Fruit fly (Drosophila melanogaster) whole organism, embryonic: ENCODE results near the gene LManV.

ENCODE experiments used
- Aef1 ChIP-seq: fragments of 200-800 bp; sonication (Bioruptor generic); IDR thresholded peaks from 3 replicates; pipeline ENCODE4 v1.3.6; 2022; ENCODE audit warnings: missing biosample characterization, missing genetic modification characterization
- Awh ChIP-seq: fragments of 200-800 bp; sonication (Bioruptor generic); IDR thresholded peaks from 2 replicates; pipeline ENCODE4, ENCODE4 v1.3.6; 2022; ENCODE audit warnings: missing biosample characterization, missing genetic modification characterization
- CG10209 ChIP-seq: fragments of 200-800 bp; sonication (Bioruptor generic); optimal IDR thresholded peaks from 3 replicates; lab custom pipeline; 2017; ENCODE audit warnings: missing biosample characterization, mild to moderate bottlenecking, missing genetic modification characterization, missing genetic modification reagents
- CG10366 ChIP-seq: fragments of 200-800 bp; sonication (Bioruptor generic); IDR thresholded peaks from 2 replicates; pipeline ENCODE4 v1.3.6; 2022; ENCODE audit warnings: missing biosample characterization, missing genetic modification characterization
- CG10654 ChIP-seq: fragments of 200-800 bp; sonication (Bioruptor generic); optimal IDR thresholded peaks from 2 replicates; lab custom pipeline; 2016; ENCODE audit warnings: missing biosample characterization, missing genetic modification characterization
- CG11247 ChIP-seq: fragments of 200-800 bp; sonication (Bioruptor generic); IDR thresholded peaks from 2 replicates; pipeline ENCODE4 v1.3.6; 2022; ENCODE audit warnings: missing biosample characterization, missing genetic modification characterization
- CG11695 ChIP-seq: fragments of 200-800 bp; sonication (Bioruptor generic); IDR thresholded peaks from 3 replicates; pipeline ENCODE4 v1.3.6; 2022; ENCODE audit warnings: missing biosample characterization, missing genetic modification characterization
- CG12071 ChIP-seq: fragments of 200-800 bp; sonication (Bioruptor generic); optimal IDR thresholded peaks from 3 replicates; lab custom pipeline; 2018; ENCODE audit warnings: missing biosample characterization, mild to moderate bottlenecking, missing genetic modification characterization
- CG13296 ChIP-seq: fragments of 200-800 bp; sonication (Bioruptor generic); optimal IDR thresholded peaks from 3 replicates; lab custom pipeline; 2018; ENCODE audit warnings: missing biosample characterization, mild to moderate bottlenecking, missing genetic modification characterization
- CG15514 ChIP-seq: fragments of 200-800 bp; sonication (Bioruptor generic); optimal IDR thresholded peaks from 3 replicates; lab custom pipeline; 2017; ENCODE audit warnings: missing biosample characterization, missing genetic modification characterization, mild to moderate bottlenecking, moderate library complexity, missing genetic modification reagents
- CG17802 ChIP-seq: fragments of 200-800 bp; sonication (Bioruptor generic); optimal IDR thresholded peaks from 2 replicates; lab custom pipeline; 2018; ENCODE audit warnings: missing biosample characterization, mild to moderate bottlenecking, missing genetic modification characterization, moderate library complexity
- CG17912 ChIP-seq: fragments of 200-800 bp; sonication (Bioruptor generic); optimal IDR thresholded peaks from 2 replicates; lab custom pipeline; 2018; ENCODE audit warnings: missing biosample characterization, mild to moderate bottlenecking, missing genetic modification characterization
- CG31365 ChIP-seq: fragments of 200-800 bp; sonication (Bioruptor generic); optimal IDR thresholded peaks from 2 replicates; lab custom pipeline; 2018; ENCODE audit warnings: missing biosample characterization, mild to moderate bottlenecking, missing genetic modification characterization
- CG3726 ChIP-seq: fragments of 200-800 bp; sonication (Bioruptor generic); IDR thresholded peaks from 3 replicates; pipeline ENCODE4, ENCODE4 v1.3.6; 2022; ENCODE audit warnings: missing biosample characterization, missing genetic modification characterization
- CG3838 ChIP-seq: fragments of 200-800 bp; sonication (Bioruptor generic); optimal IDR thresholded peaks from 3 replicates; lab custom pipeline; 2016; ENCODE audit warnings: missing biosample characterization, missing genetic modification characterization
- CG4617 ChIP-seq: fragments of 200-800 bp; sonication (Bioruptor generic); optimal IDR thresholded peaks from 3 replicates; lab custom pipeline; 2016; ENCODE audit warnings: missing biosample characterization, missing genetic modification characterization, borderline replicate concordance
- CG6689 ChIP-seq: fragments of 200-800 bp; sonication (Bioruptor generic); IDR thresholded peaks from 2 replicates; pipeline ENCODE4 v1.3.6; 2022; ENCODE audit warnings: missing biosample characterization, missing genetic modification characterization
- CG8924 ChIP-seq: fragments of 200-800 bp; optimal IDR thresholded peaks from 3 replicates; lab custom pipeline; 2019; ENCODE audit warnings: missing biosample characterization, mild to moderate bottlenecking, missing genetic modification characterization, moderate library complexity
- CG9817 ChIP-seq: fragments of 200-800 bp; sonication (Bioruptor generic); optimal IDR thresholded peaks from 2 replicates; lab custom pipeline; 2018; ENCODE audit warnings: missing biosample characterization, mild to moderate bottlenecking, missing genetic modification characterization, moderate library complexity
- Deaf1 ChIP-seq: fragments of 200-800 bp; optimal IDR thresholded peaks from 3 replicates; lab custom pipeline; 2019; ENCODE audit warnings: missing biosample characterization, mild to moderate bottlenecking, missing genetic modification characterization, moderate library complexity
- H15 ChIP-seq: fragments of 200-800 bp; sonication (Bioruptor generic); IDR thresholded peaks from 3 replicates; pipeline ENCODE4 v1.3.6; 2022; ENCODE audit warnings: missing biosample characterization, missing genetic modification characterization
- H2.0 ChIP-seq: fragments of 200-800 bp; sonication (Bioruptor generic); IDR thresholded peaks from 2 replicates; pipeline ENCODE4 v1.3.6; 2022; ENCODE audit warnings: missing biosample characterization, missing genetic modification characterization
- HLH3B ChIP-seq: fragments of 200-800 bp; sonication (Bioruptor generic); IDR thresholded peaks from 2 replicates; pipeline ENCODE4 v1.3.6; 2022; ENCODE audit warnings: missing biosample characterization, missing genetic modification characterization
- Hey ChIP-seq: fragments of 200-800 bp; sonication (Bioruptor generic); optimal IDR thresholded peaks from 3 replicates; lab custom pipeline; 2018; ENCODE audit warnings: missing biosample characterization, mild to moderate bottlenecking, missing genetic modification characterization
- Hr51 ChIP-seq, 2 experiments: fragments of 200-800 bp; sonication (Bioruptor generic); optimal IDR thresholded peaks; 2 replicates in 1 of 2; 3 replicates in 1 of 2; lab custom pipeline; 2016 to 2018; ENCODE audit warnings: missing biosample characterization in 2 of 2, missing genetic modification characterization in 2 of 2, mild to moderate bottlenecking in 1 of 2, moderate library complexity in 1 of 2
- Meics ChIP-seq: fragments of 200-800 bp; sonication (Bioruptor generic); optimal IDR thresholded peaks from 2 replicates; lab custom pipeline; 2017; ENCODE audit warnings: missing biosample characterization, mild to moderate bottlenecking, missing genetic modification characterization
- NC2α ChIP-seq: fragments of 200-800 bp; sonication (Bioruptor generic); optimal IDR thresholded peaks from 2 replicates; lab custom pipeline; 2016; ENCODE audit warnings: missing biosample characterization, missing genetic modification characterization
- Side ChIP-seq: fragments of 200-800 bp; sonication (Bioruptor generic); optimal IDR thresholded peaks from 2 replicates; lab custom pipeline; 2016; ENCODE audit warnings: missing biosample characterization, missing genetic modification characterization
- abd-A ChIP-seq: fragments of 200-800 bp; sonication (Bioruptor generic); optimal IDR thresholded peaks from 3 replicates; lab custom pipeline; 2019; ENCODE audit warnings: missing biosample characterization, mild to moderate bottlenecking, missing genetic modification characterization, moderate library complexity
- aop ChIP-seq: fragments of 200-800 bp; sonication (Bioruptor generic); IDR thresholded peaks from 2 replicates; pipeline ENCODE4 v1.3.6; 2022; ENCODE audit warnings: missing biosample characterization, missing genetic modification characterization
- ash1 ChIP-seq: fragments of 200-800 bp; sonication (Bioruptor generic); optimal IDR thresholded peaks from 2 replicates; lab custom pipeline; 2018; ENCODE audit warnings: missing biosample characterization, mild to moderate bottlenecking, missing genetic modification characterization
- bbx ChIP-seq: fragments of 200-800 bp; sonication (Bioruptor generic); IDR thresholded peaks from 2 replicates; pipeline ENCODE4 v1.3.6; 2022; ENCODE audit warnings: missing biosample characterization, missing genetic modification characterization; ENCODE audit not compliant: partially characterized antibody
- bigmax ChIP-seq: fragments of 200-800 bp; sonication (Bioruptor generic); optimal IDR thresholded peaks from 2 replicates; lab custom pipeline; 2018; ENCODE audit warnings: missing biosample characterization, mild to moderate bottlenecking, missing genetic modification characterization
- chif ChIP-seq, 2 experiments: fragments of 200-800 bp; sonication (Bioruptor generic); optimal IDR thresholded peaks; 3 replicates each; lab custom pipeline; 2016; ENCODE audit warnings: missing biosample characterization in 2 of 2, missing genetic modification characterization in 2 of 2
- en ChIP-seq: fragments of 200-800 bp; sonication (Bioruptor generic); optimal IDR thresholded peaks from 2 replicates; lab custom pipeline; 2016; ENCODE audit warnings: missing biosample characterization, missing genetic modification characterization
- ewg ChIP-seq: fragments of 200-800 bp; sonication (Bioruptor generic); optimal IDR thresholded peaks from 3 replicates; lab custom pipeline; 2017; ENCODE audit warnings: mild to moderate bottlenecking, missing biosample characterization, missing genetic modification reagents, missing genetic modification characterization
- eyg ChIP-seq: fragments of 200-800 bp; sonication (Bioruptor generic); optimal IDR thresholded peaks from 3 replicates; lab custom pipeline; 2016; ENCODE audit warnings: missing biosample characterization, missing genetic modification characterization
- fd64A ChIP-seq: fragments of 200-800 bp; sonication (Bioruptor generic); optimal IDR thresholded peaks from 3 replicates; lab custom pipeline; 2018; ENCODE audit warnings: missing biosample characterization, mild to moderate bottlenecking, missing genetic modification characterization
- fru ChIP-seq: fragments of >200 bp; optimal IDR thresholded peaks from 2 replicates; lab custom pipeline; 2017
- gcm ChIP-seq: fragments of 200-800 bp; sonication (Bioruptor generic); optimal IDR thresholded peaks from 2 replicates; lab custom pipeline; 2019; ENCODE audit warnings: missing biosample characterization, mild to moderate bottlenecking, missing genetic modification characterization, moderate library complexity
- grn ChIP-seq: fragments of 200-800 bp; sonication (Bioruptor generic); optimal IDR thresholded peaks from 3 replicates; lab custom pipeline; 2017; ENCODE audit warnings: missing biosample characterization, missing genetic modification characterization
- klu ChIP-seq: fragments of 200-800 bp; sonication (Bioruptor generic); IDR thresholded peaks from 2 replicates; pipeline ENCODE4 v1.3.6; 2022; ENCODE audit warnings: missing biosample characterization, missing genetic modification characterization
- maf-S ChIP-seq: fragments of 200-800 bp; sonication (Bioruptor generic); optimal IDR thresholded peaks from 2 replicates; lab custom pipeline; 2016; ENCODE audit warnings: missing biosample characterization, missing genetic modification characterization
- mirr ChIP-seq: fragments of 200-800 bp; sonication (Bioruptor generic); optimal IDR thresholded peaks from 3 replicates; lab custom pipeline; 2018; ENCODE audit warnings: missing biosample characterization, mild to moderate bottlenecking, missing genetic modification characterization
- nerfin-2 ChIP-seq: fragments of 200-800 bp; sonication (Bioruptor generic); IDR thresholded peaks from 2 replicates; pipeline ENCODE4 v1.3.6; 2022; ENCODE audit warnings: missing biosample characterization, missing genetic modification characterization; ENCODE audit not compliant: partially characterized antibody
- p53 ChIP-seq: fragments of 200-800 bp; sonication (Bioruptor generic); optimal IDR thresholded peaks from 2 replicates; lab custom pipeline; 2016; ENCODE audit warnings: missing biosample characterization, missing genetic modification characterization
- peb ChIP-seq: fragments of 200-800 bp; sonication (Bioruptor generic); IDR thresholded peaks from 2 replicates; pipeline ENCODE4 v1.3.6; 2022; ENCODE audit warnings: missing biosample characterization, missing genetic modification characterization
- sens-2 ChIP-seq: fragments of 200-800 bp; sonication (Bioruptor generic); IDR thresholded peaks from 2 replicates; pipeline ENCODE4 v1.3.6; 2022; ENCODE audit warnings: missing biosample characterization, missing genetic modification characterization
- seq ChIP-seq: fragments of 200-800 bp; sonication (Bioruptor generic); IDR thresholded peaks from 2 replicates; pipeline ENCODE4 v1.3.6; 2022; ENCODE audit warnings: missing biosample characterization, missing genetic modification characterization
- vvl ChIP-seq: fragments of 200-800 bp; sonication (Bioruptor generic); IDR thresholded peaks from 2 replicates; pipeline ENCODE4 v1.3.6; 2022; ENCODE audit warnings: missing biosample characterization, missing genetic modification characterization
- wek ChIP-seq: fragments of 200-800 bp; sonication (Bioruptor generic); optimal IDR thresholded peaks from 3 replicates; lab custom pipeline; 2018; ENCODE audit warnings: missing biosample characterization, mild to moderate bottlenecking, missing genetic modification characterization, moderate library complexity

The LManV gene

DNA sequence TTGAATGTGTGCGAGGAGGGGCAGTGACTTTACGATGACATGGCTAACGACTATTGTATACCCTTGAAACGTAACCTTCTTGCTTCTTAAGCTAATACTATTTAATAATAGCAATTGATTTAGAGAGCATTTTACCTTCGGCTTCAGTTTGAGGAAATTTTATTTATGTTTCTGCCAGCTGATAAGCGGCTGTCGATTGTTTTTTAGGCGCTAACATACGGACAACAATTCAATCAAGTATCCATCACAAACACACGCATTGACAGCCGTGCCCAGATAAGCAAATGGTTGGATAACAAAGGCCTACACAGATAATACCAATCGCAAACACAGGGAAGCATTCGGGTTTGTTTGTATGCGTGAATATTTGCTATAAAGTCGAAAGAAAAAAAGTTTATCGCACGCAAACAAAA is 37.8 kb downstream of the LManV start (continued):
- no peak for TF ChIP-seq vvl (GFP tag; lab: Robert Waterston, UW)
- no peak for TF ChIP-seq HLH3B (GFP tag; lab: Robert Waterston, UW)
- TF ChIP-seq gcm (GFP tag; lab: Kevin White, UChicago), result peak; percentile 13
- TF ChIP-seq Awh, result peak; percentile 58
- TF ChIP-seq H15 (GFP tag; lab: Robert Waterston, UW), result 0 out of 3 replicates have a peak, but pooled peaks have one; percentile 31
- TF ChIP-seq CG10654 (GFP tag; lab: Kevin White, UChicago), result no peak
- TF ChIP-seq NC2α, result no peak
- TF ChIP-seq CG12071 (GFP tag; lab: Kevin White, UChicago), result peak; percentile 32
- TF ChIP-seq H2.0 (GFP tag; lab: Robert Waterston, UW), result peak; percentile 52; the same call in 1 of the 2 replicates
- TF ChIP-seq CG9817 (tag; lab: Kevin White, UChicago), result peak; percentile 39
- peak; percentile 58; the same call in 1 of the 2 replicates for TF ChIP-seq CG10366
- TF ChIP-seq klu (GFP tag; lab: Robert Waterston, UW), result no peak
- TF ChIP-seq Side (GFP tag; lab: Kevin White, UChicago), result no peak
- no peak for TF ChIP-seq eyg (GFP tag; lab: Kevin White, UChicago)
- TF ChIP-seq mirr (GFP tag; lab: Kevin White, UChicago), result peak; percentile 98
- peak in 1 of 2 experiments; percentile 26 for TF ChIP-seq Hr51 (GFP tag; optimal IDR thresholded peaks at IDR 0.05; lab: Kevin White, UChicago)
- peak; percentile 37; the same call in 1 of the 3 replicates for TF ChIP-seq CG11695
- TF ChIP-seq bigmax, result no peak
- TF ChIP-seq Hey, result peak; percentile 24
- peak; percentile 0 for TF ChIP-seq CG13296
- TF ChIP-seq CG6689 (GFP tag; lab: Robert Waterston, UW), result peak; percentile 61
- no peak for TF ChIP-seq peb
- peak; percentile 4 for TF ChIP-seq ewg (GFP tag; lab: Kevin White, UChicago)
- no peak for TF ChIP-seq fd64A (GFP tag; lab: Kevin White, UChicago)
- TF ChIP-seq fru (lab: Kevin White, UChicago), result no peak
- no peak for TF ChIP-seq Aef1 (GFP tag; lab: Robert Waterston, UW)
- TF ChIP-seq aop (GFP tag; lab: Robert Waterston, UW), result no peak
- no peak for TF ChIP-seq CG4617 (GFP tag; lab: Kevin White, UChicago)
- no peak for TF ChIP-seq CG10209 (GFP tag; lab: Kevin White, UChicago)
- no peak for TF ChIP-seq p53
- no peak for TF ChIP-seq abd-A (tag; lab: Kevin White, UChicago)
- TF ChIP-seq grn, result peak; percentile 78
- TF ChIP-seq maf-S, result peak; percentile 27
- TF ChIP-seq CG3726 (GFP tag; lab: Robert Waterston, UW), result no peak
- no peak for TF ChIP-seq sens-2
- TF ChIP-seq CG11247 (GFP tag; lab: Robert Waterston, UW), result no peak
- no peak for TF ChIP-seq seq
- peak; percentile 49 for TF ChIP-seq CG8924 (tag; lab: Kevin White, UChicago)
- TF ChIP-seq CG17802, result no peak
- no peak for TF ChIP-seq chif (GFP tag; optimal IDR thresholded peaks at IDR 0.05; lab: Kevin White, UChicago)
- TF ChIP-seq Meics (GFP tag; lab: Kevin White, UChicago), result peak; percentile 52
- no peak for TF ChIP-seq bbx (GFP tag; lab: Robert Waterston, UW)
- TF ChIP-seq wek, result no peak
- TF ChIP-seq ash1 (GFP tag; lab: Kevin White, UChicago), result no peak
- no peak for TF ChIP-seq en (GFP tag; lab: Kevin White, UChicago)
- TF ChIP-seq CG3838 (GFP tag; lab: Kevin White, UChicago), result no peak
- TF ChIP-seq CG17912, result no peak
- no peak for TF ChIP-seq Deaf1 (tag; lab: Kevin White, UChicago)
- peak; percentile 40 for TF ChIP-seq CG15514 (GFP tag; lab: Kevin White, UChicago)
- TF ChIP-seq CG31365, result peak; percentile 4
- no peak; the same call in 1 of the 2 replicates for TF ChIP-seq nerfin-2 (GFP tag; lab: Robert Waterston, UW)
